Fruit fly (Drosophila melanogaster) whole organism: ENCODE measurements around the gene CG4098.

Experiments used
- CG8478 ChIP-seq: fragments of >200 bp; optimal IDR thresholded peaks from 2 replicates; lab custom pipeline; 2018; ENCODE audit warnings: inconsistent platforms
- Dll ChIP-seq: fragments of >200 bp; optimal IDR thresholded peaks from 2 replicates; lab custom pipeline; 2017
- EcR ChIP-seq, 2 experiments: fragments of >200 bp; optimal IDR thresholded peaks; 2 replicates each; lab custom pipeline; 2017; ENCODE audit warnings: missing biosample characterization in 2 of 2, missing genetic modification characterization in 2 of 2, missing genetic modification reagents in 2 of 2
- pan ChIP-seq: fragments of >200 bp; optimal IDR thresholded peaks from 2 replicates; lab custom pipeline; 2017
- psq ChIP-seq: fragments of >200 bp; optimal IDR thresholded peaks from 2 replicates; lab custom pipeline; 2017
- usp ChIP-seq: fragments of >200 bp; optimal IDR thresholded peaks from 2 replicates; lab custom pipeline; 2017; ENCODE audit warnings: missing biosample characterization, missing genetic modification characterization, mixed read lengths

Gene CG4098

dm6 chr3L:16615132-16615709, 6.1 kb upstream of the CG4098 start, which contains the start of gene Mo25:
Mo25 (minus strand) TSS chr3L:16615472.
- TF ChIP-seq CG8478 (lab: Kevin White, UChicago) = peak; percentile 18
- TF ChIP-seq EcR (GFP tag; optimal IDR thresholded peaks at IDR 0.05; lab: Kevin White, UChicago) = no peak
- no peak for TF ChIP-seq pan (lab: Kevin White, UChicago)

- TF ChIP-seq Dll (lab: Kevin White, UChicago) = no peak
- TF ChIP-seq psq (lab: Kevin White, UChicago) = no peak
- TF ChIP-seq usp (GFP tag; lab: Kevin White, UChicago) = no peak
Measured at dm6 chr3L:16612972-16613371, 3.8 kb upstream of the CG4098 start.

- TF ChIP-seq usp (GFP tag; lab: Kevin White, UChicago) (no peak), Dll (lab: Kevin White, UChicago) (no peak), psq (lab: Kevin White, UChicago) (no peak), EcR (GFP tag; optimal IDR thresholded peaks at IDR 0.05; lab: Kevin White, UChicago) (no peak), pan (lab: Kevin White, UChicago) (no peak), CG8478 (lab: Kevin White, UChicago) (no peak)
Measured at dm6 chr3L:16612152-16612551, 3.0 kb upstream of the CG4098 start, which contains the start of gene CG4101. CG4101 (plus strand) TSS chr3L:16612486.

- TF ChIP-seq psq (lab: Kevin White, UChicago) (no peak), EcR (GFP tag; optimal IDR thresholded peaks at IDR 0.05; lab: Kevin White, UChicago) (no peak), CG8478 (lab: Kevin White, UChicago) (no peak), usp (GFP tag; lab: Kevin White, UChicago) (no peak), Dll (lab: Kevin White, UChicago) (no peak)
Measured at dm6 chr3L:16610201-16610600, 1.1 kb upstream of the CG4098 start, which contains the start of gene Prosbeta6. Prosbeta6 (minus strand) TSS chr3L:16610418.

dm6 chr3L:16602736-16603144, 6.4 kb downstream of the CG4098 start, which contains the start of gene Arts:
Arts (plus strand) TSS chr3L:16602851.
- TF ChIP-seq psq (lab: Kevin White, UChicago) (no peak), CG8478 (lab: Kevin White, UChicago) (no peak), EcR (GFP tag; optimal IDR thresholded peaks at IDR 0.05; lab: Kevin White, UChicago) (no peak), Dll (lab: Kevin White, UChicago) (no peak), usp (GFP tag; lab: Kevin White, UChicago) (no peak)

- TF ChIP-seq EcR (GFP tag; optimal IDR thresholded peaks at IDR 0.05; lab: Kevin White, UChicago) = no peak
- no peak for TF ChIP-seq usp (GFP tag; lab: Kevin White, UChicago)
- no peak for TF ChIP-seq pan (lab: Kevin White, UChicago)
- TF ChIP-seq CG8478 (lab: Kevin White, UChicago) = no peak
- TF ChIP-seq Dll (lab: Kevin White, UChicago) = no peak
- no peak for TF ChIP-seq psq (lab: Kevin White, UChicago)
Measured at dm6 chr3L:16594922-16595518, 14.1 kb downstream of the CG4098 start, which contains the start of the genes spd-2 and Apl. spd-2 (minus strand) TSS chr3L:16595014. Apl (plus strand) TSS chr3L:16595181.

dm6 chr3L:16590860-16591259, 18.3 kb downstream of the CG4098 start, which contains the start of gene tra:
tra (minus strand) TSS chr3L:16591050.
- TF ChIP-seq psq (lab: Kevin White, UChicago) (no peak), EcR (GFP tag; optimal IDR thresholded peaks at IDR 0.05; lab: Kevin White, UChicago) (no peak), pan (lab: Kevin White, UChicago) (no peak), Dll (lab: Kevin White, UChicago) (no peak), CG8478 (lab: Kevin White, UChicago) (no peak), usp (GFP tag; lab: Kevin White, UChicago) (no peak)

dm6 chr3L:16587994-16588622, 21.0 kb downstream of the CG4098 start:
- TF ChIP-seq usp (GFP tag; lab: Kevin White, UChicago) = no peak
- TF ChIP-seq pan (lab: Kevin White, UChicago) = no peak
- TF ChIP-seq EcR (GFP tag; optimal IDR thresholded peaks at IDR 0.05; lab: Kevin White, UChicago) = no peak
- TF ChIP-seq CG8478 (lab: Kevin White, UChicago) = no peak
- TF ChIP-seq psq (lab: Kevin White, UChicago) = no peak
- no peak for TF ChIP-seq Dll (lab: Kevin White, UChicago)

dm6 chr3L:16586989-16587388, 22.2 kb downstream of the CG4098 start, which contains the start of the genes Syx8 and CG32163:
Syx8 (minus strand) TSS chr3L:16587057.
CG32163 (plus strand) TSS chr3L:16587157.
- TF ChIP-seq pan (lab: Kevin White, UChicago) (no peak), psq (lab: Kevin White, UChicago) (no peak), CG8478 (lab: Kevin White, UChicago) (no peak), usp (GFP tag; lab: Kevin White, UChicago) (no peak), EcR (GFP tag; optimal IDR thresholded peaks at IDR 0.05; lab: Kevin White, UChicago) (no peak), Dll (lab: Kevin White, UChicago) (no peak)

- TF ChIP-seq EcR (GFP tag; optimal IDR thresholded peaks at IDR 0.05; lab: Kevin White, UChicago) = no peak
- no peak for TF ChIP-seq pan (lab: Kevin White, UChicago)
- TF ChIP-seq psq (lab: Kevin White, UChicago) = no peak
- TF ChIP-seq Dll (lab: Kevin White, UChicago) = no peak
- no peak for TF ChIP-seq CG8478 (lab: Kevin White, UChicago)
- no peak for TF ChIP-seq usp (GFP tag; lab: Kevin White, UChicago)
Measured at dm6 chr3L:16584074-16584578, 25.0 kb downstream of the CG4098 start, which contains the start of gene UQCR-C2. UQCR-C2 (plus strand) TSS chr3L:16584124.
